Fruit fly (Drosophila melanogaster): ENCODE measurements around the gene Pdxk.

Pdxk gene

DNA sequence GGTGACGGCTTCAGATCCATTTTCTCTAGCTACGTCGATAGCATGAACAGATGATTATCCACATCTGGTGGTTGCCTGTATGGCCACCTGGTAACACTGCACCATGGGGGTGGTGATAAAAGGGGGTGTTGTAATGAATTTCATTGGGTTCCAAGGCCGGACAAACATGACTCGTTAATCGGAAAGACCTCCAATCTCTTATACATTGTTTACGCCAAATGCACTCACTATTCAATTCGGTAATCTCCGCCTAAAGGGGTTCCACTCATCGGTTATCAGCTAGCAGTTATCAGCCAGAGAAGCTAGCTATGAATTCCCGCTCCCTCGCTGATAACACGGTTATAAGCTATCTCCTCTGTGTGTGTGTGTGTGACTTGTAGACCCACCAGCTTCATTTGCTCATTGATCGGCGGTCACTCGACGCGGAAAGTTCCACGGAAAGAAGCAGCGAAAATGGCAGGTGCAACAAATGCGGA is at the start of gene Pdxk:
TSS of gene Pdxk (plus strand) at position 100 of the 476 bp plus-strand sequence.
- no peak for TF ChIP-seq CTCF (optimal IDR thresholded peaks at IDR 0.05)

DNA sequence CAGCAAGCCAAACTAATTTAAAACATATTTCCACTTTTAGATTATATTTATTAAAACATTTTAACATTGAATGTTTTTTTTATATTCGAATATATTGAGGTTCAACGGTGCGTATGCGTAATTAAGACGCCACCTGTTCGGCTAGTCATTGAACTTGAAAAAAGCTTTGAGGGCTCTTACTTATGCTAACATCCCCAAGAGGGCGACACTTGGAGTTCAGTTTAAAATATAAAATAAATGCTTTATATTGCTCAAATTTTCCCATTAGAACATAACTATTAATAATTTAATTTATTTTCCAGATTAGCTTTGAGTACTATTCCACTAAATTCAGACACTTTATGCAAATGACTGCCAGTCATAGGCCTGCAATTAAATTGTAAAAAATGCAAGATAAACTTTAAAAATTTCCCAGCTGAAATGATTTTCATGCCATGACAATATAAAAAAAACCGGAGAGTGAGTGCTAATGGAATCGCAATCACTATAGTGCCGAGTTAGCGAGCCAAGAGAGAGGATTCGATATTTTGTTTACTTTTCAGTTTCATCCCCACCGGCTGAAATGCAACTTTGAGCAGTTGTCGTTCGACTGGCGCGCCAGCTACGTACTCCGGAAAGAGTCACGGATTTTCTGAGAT is 26.3 kb upstream of the Pdxk start, which contains the start of gene PGRP-LA:
TSS of gene PGRP-LA (plus strand) at position 588 of the 638 bp plus-strand sequence.
- TF ChIP-seq CG8478 (optimal IDR thresholded peaks at IDR 0.05) (no peak), CTCF (optimal IDR thresholded peaks at IDR 0.05) (peak in 1 of 2 experiments; percentile 14)

DNA sequence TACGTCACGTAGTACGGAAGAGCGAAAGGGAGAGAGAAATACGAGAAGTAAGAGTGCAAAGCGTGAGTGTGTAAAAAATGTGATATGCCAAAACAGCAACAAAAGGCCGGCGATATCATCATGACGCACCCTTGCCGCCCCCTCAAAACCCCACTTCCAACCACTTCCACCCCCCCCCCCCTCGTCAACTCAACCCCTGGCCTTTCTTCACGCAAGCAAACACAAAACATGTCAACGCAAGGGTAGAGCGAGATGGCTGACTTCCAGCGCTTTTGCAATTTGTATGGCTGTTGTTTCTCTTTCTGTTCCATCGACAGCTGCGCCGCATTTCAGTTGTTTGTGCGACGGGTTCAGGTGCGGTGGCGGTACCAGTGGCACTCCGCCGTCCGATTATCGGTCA is 24.4 kb upstream of the Pdxk start:
- TF ChIP-seq CG8478 (optimal IDR thresholded peaks at IDR 0.05) (no peak), CTCF (optimal IDR thresholded peaks at IDR 0.05) (no peak)

DNA sequence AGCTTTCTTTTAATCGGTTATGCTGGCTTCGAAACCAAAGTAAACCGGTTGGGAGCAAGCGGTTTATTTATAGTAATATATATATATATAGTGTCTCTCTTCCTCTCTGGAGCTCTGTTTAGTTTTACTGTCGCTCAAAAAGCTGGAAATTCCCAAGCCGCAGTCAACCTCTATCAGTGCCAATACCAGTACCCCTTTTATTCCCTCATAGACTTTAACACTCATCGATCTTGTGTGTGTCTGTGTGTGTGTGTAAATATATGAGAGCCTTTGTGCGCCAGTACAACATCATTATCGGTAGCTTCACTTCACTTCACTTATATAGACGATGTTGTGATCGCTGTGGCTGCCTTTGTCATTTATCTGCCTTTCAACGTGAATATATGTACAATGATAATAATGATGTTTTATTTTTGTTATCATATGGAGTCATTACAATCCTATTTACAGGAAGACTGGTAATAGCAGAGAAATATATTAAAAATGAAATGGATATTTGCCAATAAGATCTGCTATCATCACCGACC is 22.1 kb upstream of the Pdxk start:
- TF ChIP-seq CG8478 (optimal IDR thresholded peaks at IDR 0.05) (no peak), CTCF (optimal IDR thresholded peaks at IDR 0.05) (no peak)

DNA sequence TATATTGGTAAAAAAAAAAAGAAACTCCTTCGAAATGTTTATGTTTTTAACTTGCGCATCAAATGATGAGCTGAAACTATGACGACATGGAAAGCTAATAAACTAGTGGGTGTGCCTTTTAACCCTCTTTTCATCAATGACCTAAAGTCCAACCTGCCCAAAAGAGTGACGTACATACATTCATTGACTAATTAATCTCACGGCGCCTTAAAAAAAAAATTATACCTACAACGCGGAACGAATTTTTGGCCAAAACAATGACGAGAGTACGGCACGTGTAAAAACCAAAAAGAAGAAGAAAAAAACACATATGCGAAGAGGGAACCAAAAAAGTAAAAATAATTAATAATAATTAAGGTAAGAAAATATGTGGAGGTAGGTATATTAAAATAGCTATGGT is 21.6 kb upstream of the Pdxk start, which contains the start of gene PGRP-LC:
TSS of gene PGRP-LC (plus strand) at position 301 of the 400 bp plus-strand sequence.
- TF ChIP-seq CG8478 (optimal IDR thresholded peaks at IDR 0.05) = no peak
- TF ChIP-seq CTCF (optimal IDR thresholded peaks at IDR 0.05) = no peak

DNA sequence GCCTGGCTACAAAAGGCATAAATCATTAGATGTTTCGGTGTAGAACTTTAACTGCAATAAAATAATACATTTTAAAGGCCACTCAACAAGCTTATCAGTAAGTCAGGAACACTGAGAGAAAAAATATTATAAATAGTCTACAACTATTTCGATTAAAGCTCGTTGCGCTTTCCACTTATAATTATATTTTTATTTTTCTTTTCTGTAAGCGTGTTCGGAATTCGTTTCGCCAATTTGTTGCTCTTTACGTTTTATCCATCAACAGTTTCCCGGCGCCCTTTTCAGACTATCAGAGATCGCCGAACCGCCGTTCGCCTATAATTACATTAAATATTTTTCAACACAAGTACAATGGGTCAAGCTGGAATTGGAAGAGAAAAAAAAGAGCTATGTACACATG is 21.1 kb upstream of the Pdxk start:
- TF ChIP-seq CG8478 (optimal IDR thresholded peaks at IDR 0.05) (no peak), CTCF (optimal IDR thresholded peaks at IDR 0.05) (no peak)

DNA sequence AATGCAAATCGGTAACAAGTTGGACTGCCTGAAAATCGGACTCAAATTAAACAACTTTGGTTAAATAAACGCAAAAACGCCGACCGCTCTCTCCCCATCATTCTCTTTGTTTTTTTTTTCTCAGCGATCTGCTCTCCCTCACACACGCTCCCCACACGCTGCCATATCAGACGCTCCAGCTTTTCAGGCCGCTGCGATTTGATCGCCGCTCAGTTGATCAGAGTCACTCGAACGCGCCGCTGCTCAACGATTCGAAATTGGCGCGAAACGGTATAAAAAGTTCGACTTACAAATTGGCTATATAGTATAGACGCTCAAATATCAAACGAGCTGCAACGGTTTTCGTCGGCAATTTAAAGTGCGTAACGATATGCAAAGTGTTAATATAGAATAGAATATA is 19.9 kb upstream of the Pdxk start:
- TF ChIP-seq CG8478 (optimal IDR thresholded peaks at IDR 0.05) = no peak
- TF ChIP-seq CTCF (optimal IDR thresholded peaks at IDR 0.05) = no peak

DNA sequence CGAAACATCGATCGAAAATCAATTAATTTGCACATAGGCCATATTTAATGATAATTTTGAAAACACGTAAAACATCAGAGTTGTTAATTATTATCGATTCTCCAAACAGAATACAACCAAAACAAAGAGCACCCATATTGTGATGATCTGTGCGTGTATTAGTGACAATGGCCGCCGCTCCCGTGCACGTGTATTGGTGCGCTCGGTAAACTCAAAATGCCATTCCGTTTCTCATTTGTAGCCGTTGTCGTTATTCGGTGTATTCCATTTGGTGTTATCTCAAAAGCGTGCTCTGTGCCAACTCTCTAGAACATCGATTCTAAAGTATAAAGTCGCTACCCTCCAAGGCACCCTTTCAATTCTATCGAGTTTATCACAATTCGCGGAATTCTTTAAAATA is 19.3 kb upstream of the Pdxk start:
- TF ChIP-seq CTCF (optimal IDR thresholded peaks at IDR 0.05) (no peak), CG8478 (optimal IDR thresholded peaks at IDR 0.05) (no peak)

DNA sequence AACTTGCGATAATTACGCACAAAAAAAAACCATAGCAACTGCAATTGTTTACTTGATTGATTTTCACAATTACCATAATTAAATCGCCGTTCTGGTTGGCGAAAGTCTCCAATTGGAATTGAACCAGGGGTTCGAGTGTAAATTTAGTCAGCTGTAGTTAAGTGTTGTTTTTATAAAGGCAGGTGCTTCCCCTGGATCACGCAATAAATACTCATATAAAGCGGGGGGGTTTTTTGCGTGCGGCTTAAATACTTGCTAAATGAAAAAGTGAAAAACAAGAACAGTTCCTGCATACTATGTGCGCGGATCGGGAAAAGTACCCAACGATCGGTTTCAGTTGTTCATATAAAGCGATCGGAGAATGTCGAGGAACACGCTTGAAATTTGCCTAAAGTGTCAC is 16.2 kb upstream of the Pdxk start:
- TF ChIP-seq CTCF (optimal IDR thresholded peaks at IDR 0.05) (no peak), CG8478 (optimal IDR thresholded peaks at IDR 0.05) (no peak)

DNA sequence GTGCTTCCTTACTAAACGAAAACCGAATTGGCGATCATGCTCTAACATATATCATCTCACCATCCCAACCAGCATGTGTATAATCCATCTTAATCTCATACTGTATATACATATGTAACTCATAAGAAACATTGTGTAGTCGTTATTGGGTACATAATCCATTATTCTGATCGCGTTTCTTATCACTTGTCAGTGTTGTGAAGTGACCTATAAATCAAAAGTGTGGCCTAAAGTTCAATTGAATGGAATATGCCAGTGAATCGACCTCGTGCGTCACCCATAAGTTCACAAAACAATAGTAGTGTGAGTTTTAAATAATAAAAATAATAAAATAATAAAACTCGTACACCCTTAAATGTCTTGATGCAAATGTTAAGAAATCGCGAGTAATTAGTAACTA is 15.0 kb upstream of the Pdxk start:
- TF ChIP-seq CTCF (optimal IDR thresholded peaks at IDR 0.05) (no peak), CG8478 (optimal IDR thresholded peaks at IDR 0.05) (no peak)

DNA sequence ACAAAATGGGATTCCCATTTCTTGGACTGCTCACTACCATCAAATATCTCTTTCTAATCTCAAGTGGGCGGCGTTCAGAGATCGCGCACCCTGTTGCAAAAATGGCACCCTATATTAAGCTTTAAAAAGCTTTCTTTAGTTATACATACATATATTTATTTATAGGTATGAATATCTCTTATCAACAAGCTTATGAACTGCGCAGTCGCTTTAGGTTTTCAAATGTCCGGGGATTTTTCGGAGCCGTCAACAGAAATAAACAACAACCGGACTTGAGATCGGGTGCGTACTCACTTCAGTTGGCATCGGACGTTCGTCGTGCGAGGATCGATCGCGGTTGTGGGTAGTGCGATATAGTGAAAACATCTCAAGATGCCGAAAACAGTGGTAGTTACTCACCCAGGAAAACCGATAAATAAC is 10.8 kb upstream of the Pdxk start, which contains the start of gene PGRP-LF:
TSS of gene PGRP-LF (plus strand) at position 296 of the 420 bp plus-strand sequence.
- TF ChIP-seq CG8478 (optimal IDR thresholded peaks at IDR 0.05) (no peak), CTCF (optimal IDR thresholded peaks at IDR 0.05) (no peak)

DNA sequence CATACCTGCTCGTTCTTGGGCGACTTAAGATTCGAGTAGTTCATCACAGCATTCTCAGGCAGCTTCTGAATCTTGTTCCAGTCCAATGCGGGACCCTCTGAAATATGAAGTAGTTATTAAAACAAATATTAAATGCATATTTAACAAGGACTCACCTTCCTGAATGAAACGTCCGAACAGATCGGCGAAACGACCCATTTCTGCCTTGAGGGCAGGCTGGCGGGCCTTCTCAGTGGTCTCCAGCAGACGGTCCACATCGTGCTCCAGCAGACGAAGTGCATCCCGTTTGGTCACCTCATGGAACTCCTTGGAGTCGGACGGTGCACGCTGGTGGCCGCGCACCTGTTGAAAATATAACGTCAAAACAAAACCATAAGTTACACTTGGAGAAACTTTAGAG is 6.4 kb upstream of the Pdxk start, which contains the start of gene CG32040:
TSS of gene CG32040 (plus strand) at position 301 of the 400 bp plus-strand sequence.
- TF ChIP-seq CG8478 (optimal IDR thresholded peaks at IDR 0.05) (no peak), CTCF (optimal IDR thresholded peaks at IDR 0.05) (no peak)

DNA sequence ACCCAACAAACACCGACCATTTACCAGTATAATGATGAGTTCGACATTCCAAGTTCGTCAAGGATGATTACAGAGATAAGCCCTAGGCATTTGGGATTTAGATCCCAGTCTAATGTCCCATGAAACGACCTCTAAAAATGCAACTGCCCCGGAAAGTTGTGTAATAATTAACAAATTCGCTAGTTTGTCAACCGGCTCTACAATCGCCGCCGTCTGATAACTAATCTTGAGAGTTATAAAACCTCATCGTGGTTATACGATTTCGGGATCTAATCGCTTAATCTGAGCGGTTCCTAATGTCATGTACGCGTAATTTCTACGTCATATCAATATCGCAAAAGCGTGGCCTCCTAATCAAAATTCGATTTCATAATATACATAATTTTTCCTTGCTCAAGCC is 4.6 kb upstream of the Pdxk start:
- no peak for TF ChIP-seq CTCF (optimal IDR thresholded peaks at IDR 0.05)
- TF ChIP-seq CG8478 (optimal IDR thresholded peaks at IDR 0.05) = no peak

DNA sequence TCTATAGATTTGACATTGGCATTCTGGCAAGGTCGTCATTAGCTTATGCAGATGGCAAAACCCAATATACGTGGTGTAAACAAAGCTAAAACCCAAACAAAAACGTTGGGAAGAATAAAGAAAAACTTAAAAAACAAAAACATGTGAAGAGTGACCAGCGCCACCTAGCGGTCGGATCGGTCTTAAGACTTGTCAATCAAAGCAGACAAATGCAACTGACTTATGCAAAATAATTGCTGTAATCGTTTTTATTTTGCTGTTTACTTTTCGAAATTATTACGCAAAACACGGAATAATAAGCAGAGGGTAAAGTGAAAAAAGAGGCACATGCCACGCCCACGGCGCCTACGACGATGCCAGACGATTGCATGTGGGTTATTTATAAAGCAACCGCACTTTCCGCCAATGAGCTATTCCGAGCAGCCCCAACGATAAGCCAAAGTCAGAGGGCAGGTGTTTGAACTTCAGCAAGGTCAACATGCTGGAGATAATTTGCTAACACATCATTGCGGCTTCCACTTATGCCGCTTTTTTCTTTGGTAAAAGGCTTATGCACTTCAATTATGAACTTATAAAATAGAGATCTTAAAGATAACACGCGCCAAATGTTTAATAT is 3.9 kb upstream of the Pdxk start:
- TF ChIP-seq CG8478 (optimal IDR thresholded peaks at IDR 0.05) (no peak), CTCF (optimal IDR thresholded peaks at IDR 0.05) (peak; percentile 83 to 84)

DNA sequence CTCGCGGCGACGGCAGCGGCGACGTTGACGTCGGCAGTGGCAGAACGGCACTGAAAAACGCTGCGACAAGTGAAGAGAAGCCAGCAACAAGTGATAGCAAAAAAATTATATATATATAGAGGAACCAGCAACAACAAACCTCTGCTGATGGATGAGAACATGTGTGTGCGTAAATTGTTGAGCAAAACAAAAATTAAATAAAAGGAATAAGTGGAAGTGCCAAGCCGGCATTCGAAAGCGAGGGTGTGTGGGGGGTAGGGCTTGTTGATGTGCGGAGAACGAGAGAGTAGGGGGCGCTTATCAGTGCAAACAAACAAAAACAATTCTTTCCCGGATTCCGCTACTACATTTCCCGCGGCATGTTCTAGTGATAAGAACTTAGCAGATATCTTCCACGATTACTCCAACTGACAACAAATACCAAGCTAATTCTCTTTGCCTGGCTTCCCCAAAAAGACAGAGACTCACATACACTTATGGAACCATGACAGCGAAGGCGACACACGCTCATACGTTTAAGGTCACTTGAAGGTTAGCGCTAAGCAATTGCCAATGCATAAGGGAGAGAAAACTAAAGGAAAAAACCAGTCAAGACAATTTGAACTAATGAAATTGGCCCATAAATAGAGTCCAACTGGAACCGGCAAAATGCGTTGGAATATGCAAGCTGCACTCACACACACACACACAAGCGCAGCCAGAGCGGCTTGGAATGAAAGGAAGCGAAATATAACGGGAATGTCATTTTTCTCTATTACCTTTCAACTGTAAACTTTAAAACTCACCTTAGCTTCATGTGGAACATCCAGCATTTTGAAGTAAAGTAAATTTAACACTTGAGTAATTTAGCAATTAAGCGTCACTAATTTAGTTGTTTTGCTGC is 2.0 kb upstream of the Pdxk start:
- TF ChIP-seq CTCF (optimal IDR thresholded peaks at IDR 0.05) (no peak), CG8478 (optimal IDR thresholded peaks at IDR 0.05) (no peak)
